Fruit fly (Drosophila melanogaster) whole organism, embryonic: ENCODE data around the gene Neu2.

Experiments used
- Antp ChIP-seq: fragments of 200-800 bp; sonication (Bioruptor generic); optimal IDR thresholded peaks from 3 replicates; lab custom pipeline; 2016; ENCODE audit warnings: missing biosample characterization, missing genetic modification characterization
- Atf-2 ChIP-seq: fragments of 200-800 bp; sonication (Bioruptor generic); optimal IDR thresholded peaks from 2 replicates; lab custom pipeline; 2016; ENCODE audit warnings: missing biosample characterization, missing genetic modification characterization
- Bdp1 ChIP-seq: fragments of 200-800 bp; sonication (Bioruptor generic); optimal IDR thresholded peaks from 3 replicates; lab custom pipeline; 2016; ENCODE audit warnings: missing biosample characterization, missing genetic modification characterization
- Bgb ChIP-seq: fragments of 200-800 bp; sonication (Bioruptor generic); IDR thresholded peaks from 2 replicates; pipeline ENCODE4 v1.3.6; 2022; ENCODE audit warnings: missing biosample characterization, missing genetic modification characterization; ENCODE audit not compliant: partially characterized antibody
- C15 ChIP-seq: fragments of 200-800 bp; sonication (Bioruptor generic); IDR thresholded peaks from 3 replicates; pipeline ENCODE4 v1.3.6; 2022; ENCODE audit warnings: missing biosample characterization, missing genetic modification characterization
- CG10366 ChIP-seq: fragments of 200-800 bp; sonication (Bioruptor generic); IDR thresholded peaks from 2 replicates; pipeline ENCODE4 v1.3.6; 2022; ENCODE audit warnings: missing biosample characterization, missing genetic modification characterization
- CG10431 ChIP-seq: fragments of 200-800 bp; sonication (Bioruptor generic); optimal IDR thresholded peaks from 3 replicates; lab custom pipeline; 2018; ENCODE audit warnings: missing biosample characterization, mild to moderate bottlenecking, missing genetic modification characterization
- CG10979 ChIP-seq: fragments of 200-800 bp; sonication (Bioruptor generic); optimal IDR thresholded peaks from 2 replicates; lab custom pipeline; 2018; ENCODE audit warnings: missing biosample characterization, mild to moderate bottlenecking, missing genetic modification characterization, moderate library complexity
- CG11560 ChIP-seq: fragments of 200-800 bp; sonication (Bioruptor generic); IDR thresholded peaks from 3 replicates; pipeline ENCODE4 v1.3.6; 2022; ENCODE audit warnings: missing biosample characterization, missing genetic modification characterization
- CG13296 ChIP-seq: fragments of 200-800 bp; sonication (Bioruptor generic); optimal IDR thresholded peaks from 3 replicates; lab custom pipeline; 2018; ENCODE audit warnings: missing biosample characterization, mild to moderate bottlenecking, missing genetic modification characterization
- CG13624 ChIP-seq: fragments of 200-800 bp; sonication (Bioruptor generic); optimal IDR thresholded peaks from 2 replicates; lab custom pipeline; 2016; ENCODE audit warnings: missing biosample characterization, missing genetic modification characterization
- CG14014 ChIP-seq: fragments of 200-800 bp; sonication (Bioruptor generic); IDR thresholded peaks from 2 replicates; pipeline ENCODE4 v1.3.6; 2022; ENCODE audit warnings: missing biosample characterization, missing genetic modification characterization
- CG1529 ChIP-seq: fragments of 200-800 bp; sonication (Bioruptor generic); optimal IDR thresholded peaks from 3 replicates; lab custom pipeline; 2018; ENCODE audit warnings: missing biosample characterization, missing genetic modification characterization
- CG17328 ChIP-seq: fragments of 200-800 bp; sonication (Bioruptor generic); IDR thresholded peaks from 2 replicates; pipeline ENCODE4 v1.3.6; 2022; ENCODE audit warnings: missing biosample characterization, missing genetic modification characterization
- CG18599 ChIP-seq: fragments of 200-800 bp; sonication (Bioruptor generic); optimal IDR thresholded peaks from 3 replicates; lab custom pipeline; 2017; ENCODE audit warnings: missing biosample characterization, missing genetic modification characterization, mild to moderate bottlenecking, moderate library complexity, missing genetic modification reagents
- CG18619 ChIP-seq: fragments of 200-800 bp; sonication (Bioruptor generic); optimal IDR thresholded peaks from 3 replicates; lab custom pipeline; 2017; ENCODE audit warnings: missing biosample characterization, mild to moderate bottlenecking, missing genetic modification characterization
- CG2889 ChIP-seq: fragments of 200-800 bp; sonication (Bioruptor generic); IDR thresholded peaks from 3 replicates; pipeline ENCODE4 v1.3.6; 2022; ENCODE audit warnings: missing biosample characterization, missing genetic modification characterization
- CG3726 ChIP-seq: fragments of 200-800 bp; sonication (Bioruptor generic); IDR thresholded peaks from 3 replicates; pipeline ENCODE4, ENCODE4 v1.3.6; 2022; ENCODE audit warnings: missing biosample characterization, missing genetic modification characterization
- CG5180 ChIP-seq: fragments of 200-800 bp; sonication (Bioruptor generic); optimal IDR thresholded peaks from 3 replicates; lab custom pipeline; 2017; ENCODE audit warnings: missing biosample characterization, missing genetic modification characterization, mild to moderate bottlenecking, moderate library complexity, missing genetic modification reagents
- CG5953 ChIP-seq: fragments of 200-800 bp; sonication (Bioruptor generic); IDR thresholded peaks from 2 replicates; pipeline ENCODE4 v1.3.6; 2022; ENCODE audit warnings: missing biosample characterization, missing genetic modification characterization
- CG6683 ChIP-seq: fragments of 200-800 bp; sonication (Bioruptor generic); optimal IDR thresholded peaks from 2 replicates; lab custom pipeline; 2017; ENCODE audit warnings: missing biosample characterization, mild to moderate bottlenecking, missing genetic modification characterization, missing genetic modification reagents
- CG6791 ChIP-seq: fragments of 200-800 bp; sonication (Bioruptor generic); IDR thresholded peaks from 3 replicates; pipeline ENCODE4 v1.3.6; 2022; ENCODE audit warnings: missing biosample characterization, missing genetic modification characterization; ENCODE audit not compliant: partially characterized antibody
- CG7357 ChIP-seq: fragments of 200-800 bp; sonication (Bioruptor generic); IDR thresholded peaks from 3 replicates; pipeline ENCODE4 v1.3.6; 2022; ENCODE audit warnings: missing biosample characterization, missing genetic modification characterization
- CG7963 ChIP-seq: fragments of 200-800 bp; sonication (Bioruptor generic); IDR thresholded peaks from 3 replicates; pipeline ENCODE4 v1.3.6; 2022; ENCODE audit warnings: missing biosample characterization, missing genetic modification characterization; ENCODE audit not compliant: partially characterized antibody
- CG8359 ChIP-seq: fragments of 200-800 bp; sonication (Bioruptor generic); optimal IDR thresholded peaks from 2 replicates; lab custom pipeline; 2017; ENCODE audit warnings: missing biosample characterization, mild to moderate bottlenecking, missing genetic modification characterization, borderline replicate concordance
- CG9932 ChIP-seq: fragments of 200-800 bp; sonication (Bioruptor generic); IDR thresholded peaks from 2 replicates; pipeline ENCODE4 v1.3.6; 2022; ENCODE audit warnings: missing biosample characterization, missing genetic modification characterization
- CTCF ChIP-seq: fragments of 200-800 bp; sonication (Bioruptor generic); optimal IDR thresholded peaks from 2 replicates; lab custom pipeline; 2017; ENCODE audit warnings: missing biosample characterization, mild to moderate bottlenecking, missing genetic modification characterization, moderate library complexity
- CoRest ChIP-seq: fragments of 200-800 bp; sonication (Bioruptor generic); optimal IDR thresholded peaks from 3 replicates; lab custom pipeline; 2018; ENCODE audit warnings: missing biosample characterization, mild to moderate bottlenecking, missing genetic modification characterization, moderate library complexity
- D ChIP-seq, 2 experiments: fragments of 200-800 bp in 1 of 2; fragments of >200 bp in 1 of 2; sonication (Bioruptor generic) in 1 of 2; optimal IDR thresholded peaks; 2 replicates in 1 of 2; 3 replicates in 1 of 2; lab custom pipeline; 2017; ENCODE audit warnings: mild to moderate bottlenecking in 1 of 2, missing biosample characterization in 1 of 2, missing genetic modification characterization in 1 of 2, missing genetic modification reagents in 1 of 2
- H2.0 ChIP-seq: fragments of 200-800 bp; sonication (Bioruptor generic); IDR thresholded peaks from 2 replicates; pipeline ENCODE4 v1.3.6; 2022; ENCODE audit warnings: missing biosample characterization, missing genetic modification characterization
- Lpt ChIP-seq: fragments of >200 bp; optimal IDR thresholded peaks from 2 replicates; lab custom pipeline; 2018; ENCODE audit warnings: missing biosample characterization, missing genetic modification characterization
- NC2α ChIP-seq: fragments of 200-800 bp; sonication (Bioruptor generic); optimal IDR thresholded peaks from 2 replicates; lab custom pipeline; 2016; ENCODE audit warnings: missing biosample characterization, missing genetic modification characterization
- Opbp ChIP-seq: fragments of 200-800 bp; sonication (Bioruptor generic); IDR thresholded peaks from 3 replicates; pipeline ENCODE4 v1.3.6; 2022; ENCODE audit warnings: missing biosample characterization, missing genetic modification characterization; ENCODE audit not compliant: partially characterized antibody
- Sin3A ChIP-seq: fragments of >200 bp; optimal IDR thresholded peaks from 2 replicates; lab custom pipeline; 2018
- Ssrp ChIP-seq: fragments of 200-800 bp; sonication (Bioruptor generic); optimal IDR thresholded peaks from 2 replicates; lab custom pipeline; 2018; ENCODE audit warnings: missing biosample characterization, mild to moderate bottlenecking, missing genetic modification characterization, moderate library complexity
- TFAM ChIP-seq: fragments of 200-800 bp; sonication (Bioruptor generic); optimal IDR thresholded peaks from 2 replicates; lab custom pipeline; 2017; ENCODE audit warnings: missing biosample characterization, missing genetic modification characterization, inconsistent platforms
- Tbp ChIP-seq: fragments of >200 bp; optimal IDR thresholded peaks from 2 replicates; lab custom pipeline; 2018; ENCODE audit warnings: missing biosample characterization, missing genetic modification characterization
- Vsx1 ChIP-seq: fragments of 200-800 bp; sonication (Bioruptor generic); optimal IDR thresholded peaks from 2 replicates; lab custom pipeline; 2017; ENCODE audit warnings: missing biosample characterization, mild to moderate bottlenecking, missing genetic modification characterization, missing genetic modification reagents
- crp ChIP-seq, 2 experiments: fragments of 200-800 bp; sonication (Bioruptor generic); optimal IDR thresholded peaks; 2 replicates in 1 of 2; 3 replicates in 1 of 2; lab custom pipeline; 2017; ENCODE audit warnings: missing biosample characterization in 2 of 2, missing genetic modification characterization in 2 of 2, mild to moderate bottlenecking in 1 of 2, moderate library complexity in 1 of 2
- dimm ChIP-seq: fragments of 200-800 bp; sonication (Bioruptor generic); IDR thresholded peaks from 2 replicates; pipeline ENCODE4 v1.3.6; 2022; ENCODE audit warnings: missing biosample characterization, missing genetic modification characterization
- eyg ChIP-seq: fragments of 200-800 bp; sonication (Bioruptor generic); optimal IDR thresholded peaks from 3 replicates; lab custom pipeline; 2016; ENCODE audit warnings: missing biosample characterization, missing genetic modification characterization
- fd3F ChIP-seq: fragments of 200-800 bp; sonication (Bioruptor generic); optimal IDR thresholded peaks from 2 replicates; lab custom pipeline; 2018; ENCODE audit warnings: missing biosample characterization, mild to moderate bottlenecking, missing genetic modification characterization, moderate library complexity
- lilli ChIP-seq: fragments of 200-800 bp; sonication (Bioruptor generic); optimal IDR thresholded peaks from 3 replicates; lab custom pipeline; 2016; ENCODE audit warnings: missing biosample characterization, missing genetic modification characterization
- lola ChIP-seq, 3 experiments: fragments of >200 bp in 2 of 3; fragments of 200-800 bp in 1 of 3; sonication (Bioruptor generic) in 1 of 3; optimal IDR thresholded peaks; 2 replicates each; lab custom pipeline; 2017 to 2019; ENCODE audit warnings: missing biosample characterization in 3 of 3, missing genetic modification characterization in 3 of 3, mild to moderate bottlenecking in 1 of 3, moderate library complexity in 1 of 3
- pfk ChIP-seq: fragments of 200-800 bp; sonication (Bioruptor generic); optimal IDR thresholded peaks from 2 replicates; lab custom pipeline; 2018; ENCODE audit warnings: missing biosample characterization, mild to moderate bottlenecking, missing genetic modification characterization, moderate library complexity
- ro ChIP-seq: fragments of 200-800 bp; sonication (Bioruptor generic); IDR thresholded peaks from 2 replicates; pipeline ENCODE4 v1.3.6; 2022; ENCODE audit warnings: missing biosample characterization, missing genetic modification characterization
- slou ChIP-seq: fragments of 200-800 bp; sonication (Bioruptor generic); optimal IDR thresholded peaks from 3 replicates; lab custom pipeline; 2016; ENCODE audit warnings: missing biosample characterization, missing genetic modification characterization
- z ChIP-seq: fragments of 200-800 bp; sonication (Bioruptor generic); IDR thresholded peaks from 3 replicates; pipeline ENCODE4 v1.3.6; 2022; ENCODE audit warnings: missing biosample characterization, missing genetic modification characterization
- zen2 ChIP-seq: fragments of 200-800 bp; sonication (Bioruptor generic); IDR thresholded peaks from 3 replicates; pipeline ENCODE4 v1.3.6; 2022; ENCODE audit warnings: missing biosample characterization, missing genetic modification characterization; ENCODE audit not compliant: partially characterized antibody

The Neu2 gene

dm6 chr3L:21496865-21497634 is 6.7 kb upstream of the Neu2 start, which contains the start of gene Hr78 (continued):
- peak; percentile 77 for TF ChIP-seq CG10431
- TF ChIP-seq eyg: no peak
- TF ChIP-seq Ssrp (tag; lab: Kevin White, UChicago): peak; percentile 78
- TF ChIP-seq z (GFP tag; lab: Robert Waterston, UW): no peak
- 0 out of 3 replicates have a peak, but pooled peaks have one; percentile 52 for TF ChIP-seq CG7357 (GFP tag; lab: Robert Waterston, UW)
- peak; percentile 89 for TF ChIP-seq CG18599 (GFP tag; lab: Kevin White, UChicago)
- no peak for TF ChIP-seq CG5953
- TF ChIP-seq CG10979: peak; percentile 85
- TF ChIP-seq CG9932 (GFP tag; lab: Robert Waterston, UW): peak; percentile 49
- TF ChIP-seq NC2α: no peak
- peak; percentile 66; the same call in 1 of the 2 replicates for TF ChIP-seq CG17328 (GFP tag; lab: Robert Waterston, UW)
- TF ChIP-seq crp (GFP tag; optimal IDR thresholded peaks at IDR 0.05; lab: Kevin White, UChicago): peak in 1 of 2 experiments; percentile 4
- TF ChIP-seq Opbp (GFP tag; lab: Robert Waterston, UW): 0 out of 3 replicates have a peak, but pooled peaks have one; percentile 48
- TF ChIP-seq Atf-2 (GFP tag; lab: Kevin White, UChicago): no peak
- TF ChIP-seq slou (GFP tag; lab: Kevin White, UChicago): no peak
- TF ChIP-seq Bdp1: no peak
- peak; percentile 57 for TF ChIP-seq CG1529 (GFP tag; lab: Kevin White, UChicago)
- TF ChIP-seq TFAM: no peak
- TF ChIP-seq CTCF (GFP tag; lab: Kevin White, UChicago): no peak
- peak; percentile 60 for TF ChIP-seq Sin3A (lab: Kevin White, UChicago)
- no peak for TF ChIP-seq CG11560
- TF ChIP-seq lola (GFP tag; optimal IDR thresholded peaks at IDR 0.05; lab: Kevin White, UChicago): peak in 1 of 3 experiments; percentile 76
- TF ChIP-seq CG3726: no peak
- TF ChIP-seq H2.0: peak; percentile 38; the same call in 1 of the 2 replicates
- TF ChIP-seq Vsx1 (GFP tag; lab: Kevin White, UChicago): no peak
- peak; percentile 68 for TF ChIP-seq CG14014 (GFP tag; lab: Robert Waterston, UW)
- no peak for TF ChIP-seq zen2
- TF ChIP-seq CG13296 (GFP tag; lab: Kevin White, UChicago): peak; percentile 92
- TF ChIP-seq CG2889 (GFP tag; lab: Robert Waterston, UW): 0 out of 3 replicates have a peak, but pooled peaks have one; percentile 22
- TF ChIP-seq CG5180: peak; percentile 65
- peak; percentile 89 for TF ChIP-seq CoRest
- TF ChIP-seq Lpt (GFP tag; lab: Kevin White, UChicago): no peak
- no peak for TF ChIP-seq CG6791 (GFP tag; lab: Robert Waterston, UW)
- TF ChIP-seq dimm (GFP tag; lab: Robert Waterston, UW): no peak
- peak; percentile 70 for TF ChIP-seq fd3F
- no peak for TF ChIP-seq D (optimal IDR thresholded peaks at IDR 0.05; lab: Kevin White, UChicago)
- TF ChIP-seq D (GFP tag; optimal IDR thresholded peaks at IDR 0.05; lab: Kevin White, UChicago): peak; percentile 81
- TF ChIP-seq lilli (GFP tag; lab: Kevin White, UChicago): peak; percentile 3
- TF ChIP-seq CG7963: no peak
- TF ChIP-seq ro (GFP tag; lab: Robert Waterston, UW): no peak
- peak; percentile 39 for TF ChIP-seq CG10366
- TF ChIP-seq CG8359 (GFP tag; lab: Kevin White, UChicago): peak; percentile 71
- TF ChIP-seq Bgb: no peak
- TF ChIP-seq pfk (GFP tag; lab: Kevin White, UChicago): no peak
- TF ChIP-seq CG13624 (GFP tag; lab: Kevin White, UChicago): no peak
- no peak for TF ChIP-seq Antp
- TF ChIP-seq Tbp (GFP tag; lab: Kevin White, UChicago): no peak
- no peak for TF ChIP-seq C15 (GFP tag; lab: Robert Waterston, UW)
- TF ChIP-seq CG6683 (GFP tag; lab: Kevin White, UChicago): peak; percentile 71
- TF ChIP-seq CG18619 (GFP tag; lab: Kevin White, UChicago): peak; percentile 74
